Worm (Caenorhabditis elegans) whole organism, L4 larva: Measurements from ENCODE around the gene skih-2.

ENCODE experiments used
- F10B5.3 ChIP-seq: sonication (generic microtip); optimal IDR thresholded peaks from 2 replicates; lab custom pipeline; 2016; ENCODE audit warnings: mild to moderate bottlenecking, missing genetic modification characterization, missing compliant biosample characterization
- Y48G9A.11 ChIP-seq: fragments of 200-800 bp; sonication (Bioruptor generic); IDR thresholded peaks from 2 replicates; pipeline ENCODE4 v1.3.6; 2022; ENCODE audit warnings: missing genetic modification reagents, missing genetic modification characterization, missing compliant biosample characterization
- Y75B8A.6 ChIP-seq: fragments of 200-800 bp; sonication (Bioruptor generic); IDR thresholded peaks from 2 replicates; pipeline ENCODE4 v1.3.6; 2022; ENCODE audit warnings: missing genetic modification reagents, missing genetic modification characterization, missing compliant biosample characterization
- ZK546.5 ChIP-seq, 2 experiments: sonication (generic microtip); optimal IDR thresholded peaks; 2 replicates each; lab custom pipeline; 2017; ENCODE audit warnings: missing biosample characterization in 2 of 2, missing genetic modification characterization in 2 of 2
- aly-2 ChIP-seq: sonication (generic microtip); optimal IDR thresholded peaks from 2 replicates; lab custom pipeline; 2018; ENCODE audit warnings: missing biosample characterization, missing genetic modification characterization
- ama-1 ChIP-seq: fragments of 150-350 bp; optimal IDR thresholded peaks from 2 replicates; lab custom pipeline; 2014; ENCODE audit warnings: inconsistent platforms, mixed read lengths
- attf-4 ChIP-seq: sonication (generic microtip); optimal IDR thresholded peaks from 3 replicates; lab custom pipeline; 2017; ENCODE audit warnings: missing biosample characterization, missing genetic modification characterization
- ceh-20 ChIP-seq: fragments of 200-800 bp; sonication (Bioruptor generic); IDR thresholded peaks from 2 replicates; pipeline ENCODE4 v1.3.6; 2022; ENCODE audit warnings: missing genetic modification reagents, missing genetic modification characterization, missing compliant biosample characterization
- ces-1 ChIP-seq: fragments of 150-350 bp; sonication (generic microtip); optimal IDR thresholded peaks from 4 replicates; lab custom pipeline; 2014; ENCODE audit warnings: missing biosample characterization, missing genetic modification reagents, missing genetic modification characterization
- ctbp-1 ChIP-seq: fragments of 200-800 bp; sonication (Bioruptor generic); IDR thresholded peaks from 2 replicates; pipeline ENCODE4 v1.3.6; 2022; ENCODE audit warnings: missing genetic modification reagents, missing genetic modification characterization, missing compliant biosample characterization
- daf-16 ChIP-seq, 3 experiments: sonication (generic microtip); optimal IDR thresholded peaks; 2 replicates each; lab custom pipeline; 2016 to 2017; ENCODE audit warnings: missing genetic modification characterization in 3 of 3, missing genetic modification reagents in 3 of 3, mild to moderate bottlenecking in 2 of 3, missing compliant biosample characterization in 2 of 3, missing biosample characterization in 1 of 3, moderate library complexity in 1 of 3
- daf-19 ChIP-seq: fragments of 200-800 bp; sonication (Bioruptor generic); conservative IDR thresholded peaks from 2 replicates; pipeline ENCODE4 v1.3.6; 2022; ENCODE audit warnings: missing genetic modification characterization, missing compliant biosample characterization
- dmd-6 ChIP-seq: fragments of 200-800 bp; sonication (Bioruptor generic); IDR thresholded peaks from 2 replicates; pipeline ENCODE4 v1.3.6; 2022; ENCODE audit warnings: missing genetic modification reagents, missing genetic modification characterization, missing compliant biosample characterization
- dpl-1 ChIP-seq: fragments of 150-350 bp; optimal IDR thresholded peaks from 2 replicates; lab custom pipeline; 2014; ENCODE audit warnings: missing biosample characterization, missing genetic modification reagents, missing genetic modification characterization
- duxl-1 ChIP-seq: sonication (generic microtip); optimal IDR thresholded peaks from 2 replicates; lab custom pipeline; 2016; ENCODE audit warnings: mild to moderate bottlenecking, missing genetic modification characterization, moderate library complexity, missing compliant biosample characterization; ENCODE audit not compliant: poor library complexity
- egl-43 ChIP-seq: fragments of 200-800 bp; sonication (Bioruptor generic); IDR thresholded peaks from 2 replicates; pipeline ENCODE4 v1.3.6; 2022; ENCODE audit warnings: missing genetic modification reagents, missing genetic modification characterization, missing compliant biosample characterization
- hif-1 ChIP-seq, 2 experiments: sonication (generic microtip); optimal IDR thresholded peaks; 2 replicates each; lab custom pipeline; 2016 to 2017; ENCODE audit warnings: missing compliant biosample characterization in 2 of 2, missing genetic modification characterization in 2 of 2, missing genetic modification reagents in 2 of 2, missing genotype in 2 of 2, mild to moderate bottlenecking in 1 of 2
- hlh-30 ChIP-seq: sonication (generic microtip); optimal IDR thresholded peaks from 2 replicates; lab custom pipeline; 2017; ENCODE audit warnings: antibody characterized with exemption, mild to moderate bottlenecking, missing genetic modification characterization, missing compliant biosample characterization; ENCODE audit not compliant: insufficient read depth
- hmg-1.1 ChIP-seq: fragments of 200-800 bp; sonication (Bioruptor generic); IDR thresholded peaks from 2 replicates; pipeline ENCODE4 v1.3.6; 2022; ENCODE audit warnings: missing genetic modification reagents, missing genetic modification characterization, missing compliant biosample characterization
- lin-13 ChIP-seq: fragments of 150-350 bp; optimal IDR thresholded peaks from 2 replicates; lab custom pipeline; 2014; ENCODE audit warnings: missing biosample characterization, missing genetic modification reagents, missing genetic modification characterization
- lin-38 ChIP-seq: fragments of 200-800 bp; sonication (Bioruptor generic); IDR thresholded peaks from 2 replicates; pipeline ENCODE4 v1.3.6; 2022; ENCODE audit warnings: missing genetic modification reagents, missing genetic modification characterization, missing compliant biosample characterization
- lsy-2 ChIP-seq, 2 experiments: fragments of 150-350 bp in 1 of 2; sonication (generic microtip) in 1 of 2; optimal IDR thresholded peaks; 2 replicates each; lab custom pipeline; 2014 to 2017; ENCODE audit warnings: missing biosample characterization in 2 of 2, missing genetic modification characterization in 2 of 2
- mdl-1 ChIP-seq, 2 experiments: fragments of 150-350 bp in 1 of 2; sonication (generic microtip) in 1 of 2; optimal IDR thresholded peaks; 2 replicates each; lab custom pipeline; 2014 to 2017; ENCODE audit warnings: missing biosample characterization in 2 of 2, missing genetic modification characterization in 2 of 2
- mxl-2 ChIP-seq: fragments of 200-800 bp; sonication (Bioruptor generic); conservative IDR thresholded peaks from 2 replicates; pipeline ENCODE4 v1.3.6; 2022; ENCODE audit warnings: missing genetic modification reagents, missing genetic modification characterization, missing compliant biosample characterization
- mxl-3 ChIP-seq: fragments of 200-800 bp; sonication (Bioruptor generic); optimal IDR thresholded peaks from 2 replicates; lab custom pipeline; 2018; ENCODE audit warnings: mild to moderate bottlenecking, missing genetic modification characterization, missing compliant biosample characterization
- nhr-102 ChIP-seq: sonication (generic microtip); optimal IDR thresholded peaks from 2 replicates; lab custom pipeline; 2016; ENCODE audit warnings: mild to moderate bottlenecking, missing genetic modification characterization, moderate library complexity, missing compliant biosample characterization
- nhr-11 ChIP-seq: fragments of 150-350 bp; optimal IDR thresholded peaks from 2 replicates; lab custom pipeline; 2014; ENCODE audit warnings: missing biosample characterization, missing genetic modification characterization
- nhr-111 ChIP-seq: fragments of 200-800 bp; sonication (Bioruptor generic); optimal IDR thresholded peaks from 2 replicates; lab custom pipeline; 2018; ENCODE audit warnings: mild to moderate bottlenecking, missing genetic modification characterization, missing compliant biosample characterization
- nhr-25 ChIP-seq: sonication (generic microtip); optimal IDR thresholded peaks from 2 replicates; lab custom pipeline; 2017; ENCODE audit warnings: missing genetic modification characterization, mild to moderate bottlenecking, missing compliant biosample characterization, antibody characterized with exemption, moderate library complexity, borderline replicate concordance; ENCODE audit not compliant: insufficient read depth
- nhr-42 ChIP-seq: fragments of 200-800 bp; sonication (Bioruptor generic); IDR thresholded peaks from 2 replicates; pipeline ENCODE4 v1.3.6; 2022; ENCODE audit warnings: missing genetic modification characterization, missing compliant biosample characterization
- nhr-48 ChIP-seq: sonication (generic microtip); optimal IDR thresholded peaks from 2 replicates; lab custom pipeline; 2016; ENCODE audit warnings: mild to moderate bottlenecking, missing genetic modification characterization, missing compliant biosample characterization
- nhr-76 ChIP-seq: fragments of 150-350 bp; optimal IDR thresholded peaks from 2 replicates; lab custom pipeline; 2014; ENCODE audit warnings: missing biosample characterization, missing genetic modification characterization
- nhr-77 ChIP-seq: fragments of 150-350 bp; optimal IDR thresholded peaks from 2 replicates; lab custom pipeline; 2014; ENCODE audit warnings: missing biosample characterization, missing genetic modification characterization
- pha-4 ChIP-seq, 2 experiments: fragments of 150-350 bp in 1 of 2; fragments of 200-800 bp in 1 of 2; sonication (Bioruptor generic) in 1 of 2; IDR thresholded peaks in 1 of 2; optimal IDR thresholded peaks in 1 of 2; 2 replicates each; pipeline versions ENCODE4 v1.3.6 to Lab custom; 2014 to 2022; ENCODE audit warnings: missing genetic modification characterization in 2 of 2, missing genetic modification reagents in 2 of 2, missing biosample characterization in 1 of 2, missing compliant biosample characterization in 1 of 2
- php-3 ChIP-seq: fragments of 200-800 bp; sonication (Bioruptor generic); IDR thresholded peaks from 2 replicates; pipeline ENCODE4 v1.3.6; 2022; ENCODE audit warnings: missing genetic modification reagents, missing genetic modification characterization, missing compliant biosample characterization
- pqm-1 ChIP-seq: sonication (generic microtip); optimal IDR thresholded peaks from 2 replicates; lab custom pipeline; 2017; ENCODE audit warnings: missing biosample characterization, missing genetic modification characterization
- saeg-2 ChIP-seq: fragments of 200-800 bp; sonication (Bioruptor generic); IDR thresholded peaks from 2 replicates; pipeline ENCODE4 v1.3.6; 2022; ENCODE audit warnings: missing genetic modification reagents, missing genetic modification characterization, missing compliant biosample characterization
- tag-97 ChIP-seq: fragments of 200-800 bp; sonication (Bioruptor generic); IDR thresholded peaks from 2 replicates; pipeline ENCODE4 v1.3.6; 2022; ENCODE audit warnings: missing genetic modification characterization, missing compliant biosample characterization
- unc-62 ChIP-seq, 3 experiments: fragments of 150-350 bp in 1 of 3; sonication (generic microtip); optimal IDR thresholded peaks in 2 of 3; peaks in 1 of 3; 1 replicate in 1 of 3; 2 replicates in 2 of 3; lab custom pipeline; 2014 to 2017; ENCODE audit warnings: missing biosample characterization in 3 of 3, missing genetic modification characterization in 3 of 3, missing genetic modification reagents in 3 of 3, missing genotype in 1 of 3
- vab-7 ChIP-seq: fragments of 200-800 bp; sonication (Bioruptor generic); IDR thresholded peaks from 2 replicates; pipeline ENCODE4 v1.3.6; 2022; ENCODE audit warnings: missing genetic modification reagents, missing genetic modification characterization, missing compliant biosample characterization
- zfp-2 ChIP-seq: sonication (generic microtip); optimal IDR thresholded peaks from 2 replicates; lab custom pipeline; 2016; ENCODE audit warnings: mild to moderate bottlenecking, missing genetic modification characterization, missing compliant biosample characterization
- zfp-3 ChIP-seq: fragments of 200-800 bp; sonication (Bioruptor generic); conservative IDR thresholded peaks from 2 replicates; pipeline ENCODE4 v1.3.6; 2022; ENCODE audit warnings: missing genetic modification reagents, missing genetic modification characterization, missing compliant biosample characterization
- ztf-11 ChIP-seq: fragments of 150-350 bp; optimal IDR thresholded peaks from 2 replicates; lab custom pipeline; 2014; ENCODE audit warnings: missing biosample characterization, missing genetic modification characterization

skih-2 gene

ce11 chrIV:11150844-11151243 lies 8.7 kb upstream of the skih-2 start, which contains the start of gene C08F8.2:
Gene C08F8.2 (plus strand): TSS chrIV:11150997.
- TF ChIP-seq zfp-2 (tag; lab: Kevin White, UChicago) (no peak), vab-7 (GFP tag; lab: Robert Waterston, UW) (no peak), zfp-3 (GFP tag; lab: Robert Waterston, UW) (0 out of 2 replicates have a peak, but pooled peaks have one; percentile 59), unc-62 (GFP tag; optimal IDR thresholded peaks at IDR 0.05 in 1 of 2; lab: Kevin White, UChicago) (peak in 1 of 2 experiments; percentile 25), unc-62 (tag; optimal IDR thresholded peaks at IDR 0.05; lab: Kevin White, UChicago) (no peak), ama-1 (lab: Kevin White, UChicago) (peak; percentile 67), nhr-48 (tag; lab: Kevin White, UChicago) (no peak), ztf-11 (tag; lab: Kevin White, UChicago) (no peak)

ce11 chrIV:11149454-11150163 lies 7.4 kb upstream of the skih-2 start, which contains the start of the genes F01G4.6 and pfd-1:
Gene F01G4.6 (minus strand): TSS chrIV:11149504.
Gene pfd-1 (plus strand): TSS chrIV:11150113.
- TF ChIP-seq egl-43 (GFP tag; lab: Robert Waterston, UW) (0 out of 2 replicates have a peak, but pooled peaks have one; percentile 56), ama-1 (lab: Kevin White, UChicago) (peak; percentile 53), saeg-2 (GFP tag; lab: Robert Waterston, UW) (no peak; the same call in 1 of the 2 replicates), mdl-1 (tag; optimal IDR thresholded peaks at IDR 0.05; lab: Kevin White, UChicago) (peak in 1 of 2 experiments; percentile 60), nhr-77 (tag; lab: Kevin White, UChicago) (peak; percentile 94), dpl-1 (peak; percentile 88), dmd-6 (peak; percentile 90), zfp-3 (GFP tag; lab: Robert Waterston, UW) (peak; percentile 65), lin-38 (peak; percentile 84), nhr-42 (GFP tag; lab: Robert Waterston, UW) (0 out of 2 replicates have a peak, but pooled peaks have one; percentile 11), mxl-3 (GFP tag; lab: Kevin White, UChicago) (peak; percentile 48), aly-2 (tag; lab: Kevin White, UChicago) (no peak), hif-1 (tag; optimal IDR thresholded peaks at IDR 0.05; lab: Kevin White, UChicago) (peak; percentile 29 to 89), nhr-111 (GFP tag; lab: Kevin White, UChicago) (no peak), daf-19 (GFP tag; lab: Robert Waterston, UW) (no peak), daf-16 (GFP tag; optimal IDR thresholded peaks at IDR 0.05; lab: Kevin White, UChicago) (peak in 1 of 2 experiments; percentile 61), daf-16 (tag; optimal IDR thresholded peaks at IDR 0.05; lab: Kevin White, UChicago) (peak; percentile 70), hlh-30 (tag; lab: Kevin White, UChicago) (peak; percentile 89), lsy-2 (tag; optimal IDR thresholded peaks at IDR 0.05; lab: Kevin White, UChicago) (peak; percentile 96 to 99), lin-13 (GFP tag; lab: Kevin White, UChicago) (peak; percentile 85), php-3 (peak; percentile 75), ctbp-1 (GFP tag; lab: Robert Waterston, UW) (peak; percentile 69; the same call in 1 of the 2 replicates), duxl-1 (tag; lab: Kevin White, UChicago) (peak; percentile 76), hmg-1.1 (GFP tag; lab: Robert Waterston, UW) (peak; percentile 87), ZK546.5 (tag; optimal IDR thresholded peaks at IDR 0.05; lab: Kevin White, UChicago) (peak; percentile 99), F10B5.3 (tag; lab: Kevin White, UChicago) (peak; percentile 33), Y75B8A.6 (GFP tag; lab: Robert Waterston, UW) (0 out of 2 replicates have a peak, but pooled peaks have one; percentile 47), zfp-2 (tag; lab: Kevin White, UChicago) (peak; percentile 97), nhr-25 (tag; lab: Kevin White, UChicago) (peak; percentile 80), pha-4 (GFP tag; IDR thresholded peaks at IDR 0.05; lab: Robert Waterston, UW) (peak; percentile 85), pha-4 (tag; optimal IDR thresholded peaks at IDR 0.05; lab: Kevin White, UChicago) (peak; percentile 74), nhr-76 (tag; lab: Kevin White, UChicago) (peak; percentile 53), ceh-20 (peak; percentile 89), attf-4 (tag; lab: Kevin White, UChicago) (no peak), nhr-48 (tag; lab: Kevin White, UChicago) (peak; percentile 66), pqm-1 (tag; lab: Kevin White, UChicago) (peak; percentile 9), ces-1 (peak; percentile 24), mxl-2 (peak; percentile 66; the same call in 1 of the 2 replicates), tag-97 (GFP tag; lab: Robert Waterston, UW) (no peak), nhr-11 (peak; percentile 92), Y48G9A.11 (GFP tag; lab: Robert Waterston, UW) (no peak), nhr-102 (tag; lab: Kevin White, UChicago) (peak; percentile 83)
